Worm (Caenorhabditis elegans): ENCODE results near the gene ham-2.

ce11 chrX:4550987-4551386 lies 3.5 kb upstream of the ham-2 start:
- no peak for TF ChIP-seq him-1 (tag; optimal IDR thresholded peaks at IDR 0.05)
- no peak for TF ChIP-seq W03F9.2 (tag; optimal IDR thresholded peaks at IDR 0.05)
